Worm (Caenorhabditis elegans) whole organism, L1 larva: ENCODE results near the gene F26D2.10.

ENCODE experiments used
- C16A3.4 ChIP-seq: fragments of 150-350 bp; optimal IDR thresholded peaks from 2 replicates; lab custom pipeline; 2014; ENCODE audit warnings: missing biosample characterization, missing genetic modification characterization
- C34B4.2 ChIP-seq: sonication (generic microtip); optimal IDR thresholded peaks from 2 replicates; lab custom pipeline; 2017; ENCODE audit warnings: mild to moderate bottlenecking, missing genetic modification characterization, missing compliant biosample characterization
- F16B12.6 ChIP-seq: fragments of 150-350 bp; optimal IDR thresholded peaks from 2 replicates; lab custom pipeline; 2014; ENCODE audit warnings: missing biosample characterization, missing genetic modification characterization
- aha-1 ChIP-seq: fragments of 150-350 bp; optimal IDR thresholded peaks from 2 replicates; lab custom pipeline; 2014; ENCODE audit warnings: missing biosample characterization, missing genetic modification characterization
- alr-1 ChIP-seq: fragments of 200-800 bp; sonication (Bioruptor generic); optimal IDR thresholded peaks from 2 replicates; lab custom pipeline; 2018; ENCODE audit warnings: borderline replicate concordance, mild to moderate bottlenecking, missing genetic modification characterization, missing compliant biosample characterization
- ama-1 ChIP-seq: fragments of 150-350 bp; optimal IDR thresholded peaks from 2 replicates; lab custom pipeline; 2014
- blmp-1 ChIP-seq: fragments of 150-350 bp; optimal IDR thresholded peaks from 2 replicates; lab custom pipeline; 2014; ENCODE audit warnings: missing biosample characterization, missing genetic modification characterization
- ceh-63 ChIP-seq: fragments of 200-800 bp; sonication (Bioruptor generic); optimal IDR thresholded peaks from 2 replicates; lab custom pipeline; 2018; ENCODE audit warnings: mild to moderate bottlenecking, missing genetic modification characterization, missing compliant biosample characterization
- ceh-82 ChIP-seq, 3 experiments: fragments of 150-350 bp in 1 of 3; sonication (generic microtip) in 2 of 3; optimal IDR thresholded peaks; 2 replicates each; lab custom pipeline; 2014 to 2017; ENCODE audit warnings: missing biosample characterization in 3 of 3, missing genetic modification characterization in 3 of 3
- ceh-88 ChIP-seq: fragments of 200-800 bp; sonication (Bioruptor generic); IDR thresholded peaks from 2 replicates; pipeline ENCODE4 v1.3.6; 2022; ENCODE audit warnings: missing genetic modification characterization, missing compliant biosample characterization
- ceh-90 ChIP-seq: sonication (generic microtip); optimal IDR thresholded peaks from 2 replicates; lab custom pipeline; 2016; ENCODE audit warnings: missing genetic modification characterization, missing compliant biosample characterization
- ces-1 ChIP-seq: fragments of 150-350 bp; optimal IDR thresholded peaks from 2 replicates; lab custom pipeline; 2014; ENCODE audit warnings: missing biosample characterization, missing genetic modification reagents, missing genetic modification characterization
- dsc-1 ChIP-seq: sonication (generic microtip); optimal IDR thresholded peaks from 2 replicates; lab custom pipeline; 2016; ENCODE audit warnings: mild to moderate bottlenecking, missing genetic modification characterization, missing compliant biosample characterization
- efl-1 ChIP-seq, 4 experiments: fragments of 150-350 bp; optimal IDR thresholded peaks in 3 of 4; peaks in 1 of 4; 1 replicate in 1 of 4; 2 replicates in 3 of 4; lab custom pipeline; 2014; ENCODE audit warnings: missing biosample characterization in 2 of 4, missing genetic modification characterization in 2 of 4, missing genetic modification reagents in 2 of 4
- efl-3 ChIP-seq: fragments of 200-800 bp; sonication (Bioruptor generic); optimal IDR thresholded peaks from 2 replicates; lab custom pipeline; 2018; ENCODE audit warnings: mild to moderate bottlenecking, missing genetic modification characterization, missing compliant biosample characterization
- fkh-10 ChIP-seq: sonication (generic microtip); optimal IDR thresholded peaks from 2 replicates; lab custom pipeline; 2017; ENCODE audit warnings: missing biosample characterization, missing genetic modification reagents, missing genetic modification characterization
- fkh-4 ChIP-seq: sonication (generic microtip); optimal IDR thresholded peaks from 2 replicates; lab custom pipeline; 2016; ENCODE audit warnings: missing compliant biosample characterization, missing genetic modification characterization, borderline replicate concordance
- grh-1 ChIP-seq: fragments of 200-800 bp; sonication (Bioruptor generic); IDR thresholded peaks from 2 replicates; pipeline ENCODE4 v1.3.6; 2022; ENCODE audit warnings: missing genetic modification reagents, missing genetic modification characterization, missing compliant biosample characterization
- hlh-17 ChIP-seq: fragments of 200-800 bp; sonication (Bioruptor generic); optimal IDR thresholded peaks from 2 replicates; lab custom pipeline; 2018; ENCODE audit warnings: missing genetic modification characterization, mild to moderate bottlenecking, missing compliant biosample characterization, moderate library complexity, borderline replicate concordance
- hlh-4 ChIP-seq: sonication (generic microtip); optimal IDR thresholded peaks from 2 replicates; lab custom pipeline; 2016; ENCODE audit warnings: mild to moderate bottlenecking, missing genetic modification characterization, missing compliant biosample characterization
- irx-1 ChIP-seq: sonication (generic microtip); optimal IDR thresholded peaks from 2 replicates; lab custom pipeline; 2016; ENCODE audit warnings: missing genetic modification characterization, missing compliant biosample characterization
- lin-13 ChIP-seq: fragments of 150-350 bp; optimal IDR thresholded peaks from 2 replicates; lab custom pipeline; 2014; ENCODE audit warnings: missing biosample characterization, missing genetic modification reagents, missing genetic modification characterization
- lin-15B ChIP-seq: fragments of 150-350 bp; sonication (generic microtip); optimal IDR thresholded peaks from 3 replicates; lab custom pipeline; 2014; ENCODE audit warnings: missing biosample characterization, missing genetic modification characterization
- lin-35 ChIP-seq, 2 experiments: fragments of 150-350 bp; optimal IDR thresholded peaks; 2 replicates each; lab custom pipeline; 2014; ENCODE audit warnings: missing biosample characterization in 2 of 2, missing genetic modification characterization in 2 of 2, missing genetic modification reagents in 2 of 2
- lin-39 ChIP-seq: fragments of 150-350 bp; optimal IDR thresholded peaks from 2 replicates; lab custom pipeline; 2014; ENCODE audit warnings: missing biosample characterization, missing genetic modification reagents, missing genetic modification characterization
- lsy-2 ChIP-seq, 2 experiments: fragments of 150-350 bp; optimal IDR thresholded peaks; 2 replicates each; lab custom pipeline; 2014; ENCODE audit warnings: missing biosample characterization in 2 of 2, missing genetic modification characterization in 2 of 2
- mdl-1 ChIP-seq, 2 experiments: fragments of 150-350 bp; optimal IDR thresholded peaks; 2 replicates each; lab custom pipeline; 2014 to 2017; ENCODE audit warnings: missing biosample characterization in 2 of 2, missing genetic modification characterization in 2 of 2, inconsistent platforms in 1 of 2
- mef-2 ChIP-seq: fragments of 150-350 bp; optimal IDR thresholded peaks from 2 replicates; lab custom pipeline; 2014; ENCODE audit warnings: missing biosample characterization, missing genetic modification characterization
- mep-1 ChIP-seq: fragments of 150-350 bp; optimal IDR thresholded peaks from 2 replicates; lab custom pipeline; 2014; ENCODE audit warnings: missing biosample characterization, missing genetic modification characterization
- nhr-19 ChIP-seq: fragments of 200-800 bp; sonication (Bioruptor generic); conservative IDR thresholded peaks from 2 replicates; pipeline ENCODE4 v1.3.6; 2022; ENCODE audit warnings: missing genetic modification characterization, missing compliant biosample characterization
- nhr-20 ChIP-seq: sonication (generic microtip); optimal IDR thresholded peaks from 2 replicates; lab custom pipeline; 2016; ENCODE audit warnings: mild to moderate bottlenecking, missing genetic modification characterization, missing compliant biosample characterization
- nhr-28 ChIP-seq: fragments of 150-350 bp; optimal IDR thresholded peaks from 2 replicates; lab custom pipeline; 2014; ENCODE audit warnings: missing biosample characterization, missing genetic modification characterization
- nhr-47 ChIP-seq: sonication (generic microtip); optimal IDR thresholded peaks from 2 replicates; lab custom pipeline; 2016; ENCODE audit warnings: mild to moderate bottlenecking, missing genetic modification characterization, moderate library complexity, missing compliant biosample characterization
- nhr-71 ChIP-seq: sonication (generic microtip); optimal IDR thresholded peaks from 2 replicates; lab custom pipeline; 2016; ENCODE audit warnings: mild to moderate bottlenecking, missing genetic modification characterization, moderate library complexity, missing compliant biosample characterization
- nhr-85 ChIP-seq: sonication (generic microtip); peaks from one replicate; lab custom pipeline; 2016; ENCODE audit warnings: missing genetic modification characterization, inconsistent platforms, missing compliant biosample characterization
- skn-1 ChIP-seq: fragments of 150-350 bp; optimal IDR thresholded peaks from 2 replicates; lab custom pipeline; 2014; ENCODE audit warnings: missing biosample characterization, missing genetic modification characterization
- sox-4 ChIP-seq: sonication (generic microtip); optimal IDR thresholded peaks from 2 replicates; lab custom pipeline; 2016; ENCODE audit warnings: missing genetic modification characterization, missing compliant biosample characterization
- tlp-1 ChIP-seq: fragments of 150-350 bp; optimal IDR thresholded peaks from 2 replicates; lab custom pipeline; 2014; ENCODE audit warnings: missing biosample characterization, missing genetic modification characterization
- unc-130 ChIP-seq: fragments of 150-350 bp; optimal IDR thresholded peaks from 2 replicates; lab custom pipeline; 2017; ENCODE audit warnings: missing biosample characterization, missing genetic modification characterization, inconsistent platforms
- unc-30 ChIP-seq: sonication (generic microtip); optimal IDR thresholded peaks from 2 replicates; lab custom pipeline; 2017; ENCODE audit warnings: missing biosample characterization, missing genetic modification characterization
- unc-86 ChIP-seq: sonication (generic microtip); optimal IDR thresholded peaks from 2 replicates; lab custom pipeline; 2016; ENCODE audit warnings: missing genetic modification characterization, missing compliant biosample characterization
- unc-98 ChIP-seq: fragments of 200-800 bp; sonication (Bioruptor generic); IDR thresholded peaks from 2 replicates; pipeline ENCODE4 v1.3.6; 2022; ENCODE audit warnings: missing genetic modification characterization, missing compliant biosample characterization
- xbp-1 ChIP-seq: sonication (generic microtip); optimal IDR thresholded peaks from 2 replicates; lab custom pipeline; 2016; ENCODE audit warnings: missing genetic modification characterization, missing compliant biosample characterization
- zip-4 ChIP-seq: fragments of 200-800 bp; sonication (Bioruptor generic); optimal IDR thresholded peaks from 2 replicates; lab custom pipeline; 2018; ENCODE audit warnings: mild to moderate bottlenecking, missing genetic modification characterization, moderate library complexity, missing compliant biosample characterization
- ztf-4 ChIP-seq: fragments of 150-350 bp; optimal IDR thresholded peaks from 2 replicates; lab custom pipeline; 2014; ENCODE audit warnings: missing biosample characterization, missing genetic modification characterization

F26D2.10 gene

DNA sequence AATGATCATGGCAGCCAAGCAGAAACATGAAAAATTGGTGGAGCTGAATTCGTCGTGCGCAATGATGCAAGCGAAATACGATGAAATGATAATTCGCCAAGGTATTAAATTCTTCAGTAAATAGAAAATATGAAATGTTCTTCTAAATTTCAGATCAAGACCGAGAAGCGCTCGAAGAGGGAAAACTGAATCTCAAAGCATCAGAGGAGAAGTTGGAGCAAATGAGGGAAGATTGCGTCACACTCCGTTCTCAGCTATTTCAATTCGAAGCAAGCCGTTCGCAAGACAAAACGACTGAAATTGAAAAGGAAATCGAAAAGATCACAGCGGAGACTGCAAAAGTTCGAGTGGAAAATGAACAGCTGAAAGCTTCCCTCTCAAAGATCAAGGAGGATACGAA lies 23.0 kb downstream of the F26D2.10 start:
- TF ChIP-seq efl-1 (optimal IDR thresholded peaks at IDR 0.05; lab: Kevin White, UChicago): no peak
- no peak for TF ChIP-seq efl-1 (GFP tag; optimal IDR thresholded peaks at IDR 0.05 in 1 of 2; lab: Kevin White, UChicago)
- TF ChIP-seq ceh-90 (tag; lab: Kevin White, UChicago): no peak
- no peak for TF ChIP-seq F16B12.6 (tag; lab: Kevin White, UChicago)
- no peak for TF ChIP-seq dsc-1 (tag; lab: Kevin White, UChicago)
- TF ChIP-seq grh-1: no peak
- no peak for TF ChIP-seq unc-86
- no peak for TF ChIP-seq ztf-4 (tag; lab: Kevin White, UChicago)
- no peak for TF ChIP-seq nhr-85 (tag; lab: Kevin White, UChicago)
- TF ChIP-seq lsy-2 (tag; optimal IDR thresholded peaks at IDR 0.05; lab: Kevin White, UChicago): no peak
- TF ChIP-seq hlh-17 (GFP tag; lab: Kevin White, UChicago): no peak
- no peak for TF ChIP-seq lin-39 (tag; lab: Kevin White, UChicago)
- no peak for TF ChIP-seq C16A3.4 (tag; lab: Kevin White, UChicago)
- no peak for TF ChIP-seq nhr-19 (GFP tag; lab: Robert Waterston, UW)
- no peak for TF ChIP-seq mef-2 (tag; lab: Kevin White, UChicago)
- no peak for TF ChIP-seq unc-130 (tag; lab: Kevin White, UChicago)
- TF ChIP-seq unc-30 (tag; lab: Kevin White, UChicago): no peak

ce11 chrV:16405366-16405765 lies 24.0 kb downstream of the F26D2.10 start:
- no peak for TF ChIP-seq hlh-17 (GFP tag; lab: Kevin White, UChicago)
- TF ChIP-seq efl-1 (optimal IDR thresholded peaks at IDR 0.05; lab: Kevin White, UChicago): peak in 1 of 2 experiments; percentile 85
- TF ChIP-seq efl-1 (GFP tag; optimal IDR thresholded peaks at IDR 0.05 in 1 of 2; lab: Kevin White, UChicago): no peak

- no peak for TF ChIP-seq mep-1 (tag; lab: Kevin White, UChicago)
- TF ChIP-seq xbp-1: no peak
These were observed 25.4 kb downstream of the F26D2.10 start, which contains the start of gene syp-1 for ce11 chrV:16403974-16404373. Gene syp-1 (plus strand): TSS chrV:16404274.

DNA sequence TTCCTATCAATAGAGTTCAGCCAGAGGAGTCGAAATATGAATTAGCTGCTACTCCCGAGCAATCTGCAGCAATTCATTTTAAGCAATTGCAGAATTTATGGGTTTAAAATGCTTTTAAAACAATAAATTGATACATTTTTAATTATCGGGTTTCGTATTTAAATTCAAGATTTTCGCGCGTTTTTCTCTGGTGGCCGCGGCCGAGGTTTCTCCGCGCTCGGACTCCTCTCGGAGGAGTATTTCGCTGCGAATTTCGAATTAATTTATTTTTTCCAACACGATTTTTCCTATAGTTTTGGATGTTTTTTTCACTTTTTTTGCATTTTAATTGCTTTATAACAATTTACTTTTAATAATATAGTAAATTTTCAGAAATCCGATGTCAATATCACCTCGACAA lies 27.9 kb downstream of the F26D2.10 start, which contains the start of gene F13A7.14:
Gene F13A7.14, plus strand, starts transcription at position 373 of the 400 bp plus-strand sequence.
- TF ChIP-seq lin-13 (GFP tag; lab: Kevin White, UChicago) (peak; percentile 66), unc-98 (peak; percentile 91), ceh-63 (peak; percentile 32), C16A3.4 (tag; lab: Kevin White, UChicago) (peak; percentile 76), ama-1 (lab: Kevin White, UChicago) (no peak), fkh-10 (GFP tag; lab: Kevin White, UChicago) (no peak), sox-4 (tag; lab: Kevin White, UChicago) (peak; percentile 94), nhr-71 (tag; lab: Kevin White, UChicago) (peak; percentile 95), efl-1 (optimal IDR thresholded peaks at IDR 0.05; lab: Kevin White, UChicago) (peak; percentile 97 to 98), efl-1 (GFP tag; optimal IDR thresholded peaks at IDR 0.05 in 1 of 2; lab: Kevin White, UChicago) (peak; percentile 97 to 100), fkh-4 (tag; lab: Kevin White, UChicago) (peak; percentile 97), efl-3 (GFP tag; lab: Kevin White, UChicago) (peak; percentile 79), ceh-88 (GFP tag; lab: Robert Waterston, UW) (peak; percentile 71), aha-1 (tag; lab: Kevin White, UChicago) (no peak), lin-35 (GFP tag; optimal IDR thresholded peaks at IDR 0.05; lab: Kevin White, UChicago) (peak; percentile 96 to 97), lin-15B (peak; percentile 64), hlh-17 (GFP tag; lab: Kevin White, UChicago) (peak; percentile 67), nhr-28 (tag; lab: Kevin White, UChicago) (no peak), zip-4 (GFP tag; lab: Kevin White, UChicago) (peak; percentile 80), nhr-47 (tag; lab: Kevin White, UChicago) (peak; percentile 95), mdl-1 (tag; optimal IDR thresholded peaks at IDR 0.05; lab: Kevin White, UChicago) (peak in 1 of 2 experiments; percentile 47), ceh-82 (tag; optimal IDR thresholded peaks at IDR 0.05; lab: Kevin White, UChicago) (peak; percentile 68 to 81 (median 70)), blmp-1 (tag; lab: Kevin White, UChicago) (peak; percentile 46), ceh-90 (tag; lab: Kevin White, UChicago) (peak; percentile 95), lsy-2 (tag; optimal IDR thresholded peaks at IDR 0.05; lab: Kevin White, UChicago) (peak; percentile 79 to 89), nhr-20 (tag; lab: Kevin White, UChicago) (peak; percentile 92), skn-1 (tag; lab: Kevin White, UChicago) (peak; percentile 85), ces-1 (no peak), C34B4.2 (no peak), hlh-4 (peak; percentile 82), tlp-1 (no peak), unc-130 (tag; lab: Kevin White, UChicago) (peak; percentile 79), unc-86 (peak; percentile 83), unc-30 (tag; lab: Kevin White, UChicago) (no peak), alr-1 (no peak), irx-1 (peak; percentile 96)
